Worm (Caenorhabditis elegans): ENCODE data around the gene npr-22.

DNA sequence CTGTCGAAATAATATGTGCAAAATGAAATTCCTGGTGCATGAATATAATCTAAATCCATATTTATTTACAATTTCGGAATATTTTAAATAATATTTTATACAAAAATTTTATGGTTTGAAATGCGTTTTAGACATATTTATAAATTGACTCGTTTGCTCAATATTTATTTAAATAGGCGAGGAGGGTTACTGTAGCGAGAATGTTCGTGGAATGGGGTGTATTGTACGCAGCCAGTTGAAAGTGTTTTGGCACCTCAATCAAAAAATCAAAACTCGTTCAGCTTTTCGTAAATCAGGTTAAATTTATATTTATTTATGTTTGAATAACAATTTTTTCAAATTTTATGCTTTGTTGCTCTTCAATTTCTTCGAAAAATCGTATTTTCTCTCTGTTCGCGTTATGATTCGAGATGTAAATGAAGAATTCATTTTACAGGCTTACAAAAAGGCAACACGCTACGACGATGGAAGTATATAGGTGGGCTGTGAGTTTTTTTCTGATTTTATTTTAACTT, 20.5 kb upstream of the npr-22 start, which contains the start of gene hyl-1:
- no peak for TF ChIP-seq snpc-4 (tag; optimal IDR thresholded peaks at IDR 0.05)
- TF ChIP-seq ceh-16 (tag; optimal IDR thresholded peaks at IDR 0.05): no peak
- no peak for TF ChIP-seq nhr-23 (tag; optimal IDR thresholded peaks at IDR 0.05)
- TF ChIP-seq dmd-4 (tag; optimal IDR thresholded peaks at IDR 0.05): no peak
- no peak for TF ChIP-seq ztf-11 (tag; optimal IDR thresholded peaks at IDR 0.05)
- TF ChIP-seq crh-2 (tag; optimal IDR thresholded peaks at IDR 0.05): no peak

Data from whole organism, L2 larva.